Worm (Caenorhabditis elegans) whole organism, late embryonic: ENCODE measurements around the gene cox-6A.

Experiments
- K09A11.1 ChIP-seq: sonication (generic microtip); optimal IDR thresholded peaks from 2 replicates; lab custom pipeline; 2017; ENCODE audit warnings: antibody characterized with exemption, mild to moderate bottlenecking, missing genetic modification characterization, missing compliant biosample characterization; ENCODE audit not compliant: insufficient read depth
- T23F11.4 ChIP-seq: fragments of 200-800 bp; sonication (Bioruptor generic); optimal IDR thresholded peaks from 2 replicates; lab custom pipeline; 2018; ENCODE audit warnings: mild to moderate bottlenecking, missing genetic modification characterization, missing compliant biosample characterization
- ama-1 ChIP-seq: fragments of 150-350 bp; optimal IDR thresholded peaks from 2 replicates; lab custom pipeline; 2014
- ceh-19 ChIP-seq: fragments of 200-800 bp; sonication (Bioruptor generic); optimal IDR thresholded peaks from 2 replicates; lab custom pipeline; 2018; ENCODE audit warnings: mild to moderate bottlenecking, missing genetic modification characterization, missing compliant biosample characterization
- elt-2 ChIP-seq: sonication (generic microtip); optimal IDR thresholded peaks from 2 replicates; lab custom pipeline; 2016; ENCODE audit warnings: missing genetic modification reagents, missing genetic modification characterization, missing compliant biosample characterization
- fkh-6 ChIP-seq: sonication (generic microtip); optimal IDR thresholded peaks from 2 replicates; lab custom pipeline; 2016; ENCODE audit warnings: missing genetic modification characterization, missing compliant biosample characterization
- hlh-6 ChIP-seq: sonication (generic microtip); optimal IDR thresholded peaks from 2 replicates; lab custom pipeline; 2016; ENCODE audit warnings: missing genotype, missing genetic modification characterization, missing compliant biosample characterization
- unc-3 ChIP-seq, 2 experiments: fragments of 200-800 bp in 1 of 2; sonication (Bioruptor generic) in 1 of 2; sonication (generic microtip) in 1 of 2; conservative IDR thresholded peaks in 1 of 2; optimal IDR thresholded peaks in 1 of 2; 2 replicates each; pipeline versions ENCODE4 v1.3.6 to Lab custom; 2016 to 2022; ENCODE audit warnings: missing compliant biosample characterization in 2 of 2, missing genetic modification characterization in 2 of 2, missing genetic modification reagents in 1 of 2
- zip-5 ChIP-seq: sonication (generic microtip); optimal IDR thresholded peaks from 2 replicates; lab custom pipeline; 2016; ENCODE audit warnings: missing genetic modification characterization, missing compliant biosample characterization

DNA sequence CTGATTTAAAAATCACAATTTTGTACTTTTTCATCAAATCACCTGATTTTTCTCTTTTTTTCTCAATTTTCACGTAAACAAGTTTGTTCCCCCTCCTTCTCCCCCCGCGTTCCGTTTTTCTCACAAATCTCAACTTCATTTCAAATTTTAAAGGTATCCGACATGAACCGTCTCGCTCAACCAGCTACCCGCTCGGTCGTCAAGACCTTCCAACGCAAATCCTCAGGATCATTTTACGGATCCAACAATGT, at the start of gene cox-6A:
- TF ChIP-seq ama-1 (lab: Kevin White, UChicago), result no peak
- TF ChIP-seq zip-5, result no peak
- no peak for TF ChIP-seq hlh-6 (tag; lab: Kevin White, UChicago)
- no peak for TF ChIP-seq T23F11.4 (GFP tag; lab: Kevin White, UChicago)
- no peak for TF ChIP-seq unc-3 (GFP tag; conservative IDR thresholded peaks at IDR 0.05; lab: Robert Waterston, UW)
- TF ChIP-seq unc-3 (tag; optimal IDR thresholded peaks at IDR 0.05; lab: Kevin White, UChicago), result no peak
- no peak for TF ChIP-seq ceh-19 (GFP tag; lab: Kevin White, UChicago)
- no peak for TF ChIP-seq K09A11.1 (tag; lab: Kevin White, UChicago)
- no peak for TF ChIP-seq fkh-6
- TF ChIP-seq elt-2 (tag; lab: Kevin White, UChicago), result no peak
